Fruit fly (Drosophila melanogaster): ENCODE measurements around the gene Pop5.

DNA sequence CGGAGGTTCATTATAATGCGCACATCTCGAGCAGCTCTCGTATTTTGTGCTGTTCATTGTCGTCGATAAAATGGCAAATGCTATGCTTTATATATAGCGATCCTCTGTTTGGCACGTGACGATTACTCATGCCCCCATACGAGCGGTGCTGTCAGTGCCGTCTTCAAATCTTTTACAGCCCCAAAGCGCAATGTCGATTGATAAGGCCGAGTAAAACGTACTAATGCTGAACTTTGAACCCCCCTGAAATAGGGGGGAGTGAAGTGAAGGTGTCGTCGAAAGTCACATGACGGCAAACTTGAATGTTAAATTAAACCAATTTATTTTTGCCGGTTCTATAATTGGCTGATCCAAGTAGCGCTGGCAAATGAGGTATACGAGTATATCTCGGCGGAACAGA is 44.5 kb downstream of the Pop5 start:
- TF ChIP-seq Sox102F (GFP tag; optimal IDR thresholded peaks at IDR 0.05): no peak
- no peak for TF ChIP-seq topi (GFP tag; optimal IDR thresholded peaks at IDR 0.05)
- TF ChIP-seq CG16779 (tag; optimal IDR thresholded peaks at IDR 0.05): peak; percentile 31
- no peak for TF ChIP-seq Gug (GFP tag; IDR thresholded peaks at IDR 0.05)
- TF ChIP-seq dac (GFP tag; optimal IDR thresholded peaks at IDR 0.05): no peak
- TF ChIP-seq Hr38 (GFP tag; optimal IDR thresholded peaks at IDR 0.05): no peak
- TF ChIP-seq CG6792 (GFP tag; optimal IDR thresholded peaks at IDR 0.05): no peak
- TF ChIP-seq salr (GFP tag; optimal IDR thresholded peaks at IDR 0.05): no peak
